Worm (Caenorhabditis elegans): ENCODE results near the gene F53A10.2.

DNA sequence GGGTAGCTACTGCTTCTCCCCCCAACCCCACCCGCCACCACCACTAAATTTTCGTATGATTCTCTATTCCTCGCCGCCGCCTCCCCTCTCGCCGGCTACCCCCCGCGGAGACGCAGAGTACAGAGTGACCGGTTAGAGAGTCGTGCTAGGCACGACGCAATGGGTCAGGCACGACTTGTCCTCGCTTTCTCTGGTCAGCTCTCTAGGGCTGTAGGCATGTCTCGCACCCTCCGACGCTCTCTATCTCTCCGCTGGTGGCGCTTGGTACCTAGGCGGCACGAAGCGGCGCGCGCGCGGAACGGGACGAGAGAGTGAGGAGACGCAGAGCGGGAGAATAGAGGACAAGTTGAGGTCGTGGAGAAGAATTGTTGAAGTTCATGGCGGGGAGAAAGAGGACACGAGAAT, 49.7 kb downstream of the F53A10.2 start:
- TF ChIP-seq dao-5 (tag; optimal IDR thresholded peaks at IDR 0.05): no peak
- no peak for TF ChIP-seq him-1 (tag; optimal IDR thresholded peaks at IDR 0.05)
- no peak for TF ChIP-seq W03F9.2 (tag; optimal IDR thresholded peaks at IDR 0.05)

Data from whole organism, L4/young adult.